Fruit fly (Drosophila melanogaster): Measurements from ENCODE around the gene CG16986.

Gene CG16986

DNA sequence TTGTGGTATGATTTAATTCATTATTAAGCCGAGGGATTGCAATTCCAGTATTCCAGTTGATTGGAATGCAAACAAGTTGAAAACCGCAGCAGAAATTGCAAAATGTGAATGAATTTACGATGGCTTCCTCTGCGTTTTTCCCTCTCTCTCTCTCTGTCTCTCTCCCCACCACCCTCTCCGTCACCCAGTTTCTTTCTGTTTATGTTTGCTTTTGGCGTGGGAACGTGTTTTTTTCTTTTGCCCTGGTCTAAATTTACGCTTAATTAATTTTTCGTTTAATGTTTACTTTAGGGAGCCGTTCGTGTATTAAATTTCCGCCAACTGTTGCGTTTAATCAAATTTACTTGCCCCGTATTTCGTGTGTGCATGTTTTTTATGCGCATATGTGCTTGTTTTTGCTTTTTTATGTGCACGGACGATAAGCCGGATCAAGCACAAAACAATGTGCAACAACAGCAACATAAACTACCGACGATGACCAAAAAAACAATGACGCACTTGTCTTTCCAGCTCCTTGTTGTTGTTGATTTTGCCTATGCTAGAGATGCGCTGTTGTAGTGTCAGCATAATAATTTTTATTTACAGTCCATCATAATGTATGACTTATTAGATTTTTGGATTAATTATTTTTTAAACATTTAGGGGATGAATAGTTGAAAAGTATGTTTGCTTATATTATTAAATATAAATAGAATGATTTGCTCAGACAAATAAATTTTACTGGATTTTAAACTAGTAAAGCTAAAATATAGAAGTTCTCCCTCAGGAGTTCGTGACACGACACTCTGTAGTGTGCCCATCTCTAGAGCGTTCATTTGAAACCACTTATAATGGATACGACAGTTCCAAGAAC lies 10.0 kb upstream of the CG16986 start (continued):
- TF ChIP-seq sob (GFP tag; IDR thresholded peaks at IDR 0.05): peak; percentile 64
- TF ChIP-seq CG11398 (GFP tag; optimal IDR thresholded peaks at IDR 0.05): no peak
- peak; percentile 84 for TF ChIP-seq CG15696 (tag; optimal IDR thresholded peaks at IDR 0.05)
- 0 out of 2 replicates have a peak, but pooled peaks have one; percentile 44 for TF ChIP-seq CG1024 (GFP tag; IDR thresholded peaks at IDR 0.05)
- TF ChIP-seq CG32767 (GFP tag; IDR thresholded peaks at IDR 0.05): peak; percentile 68; the same call in 1 of the 2 replicates
- TF ChIP-seq Rx (GFP tag; IDR thresholded peaks at IDR 0.05): no peak
- TF ChIP-seq caup (GFP tag; optimal IDR thresholded peaks at IDR 0.05; ENCODE audit: severe bottlenecking): peak; percentile 63
- TF ChIP-seq dpn (GFP tag; optimal IDR thresholded peaks at IDR 0.05): peak in 1 of 2 experiments; percentile 64
- TF ChIP-seq Sox102F (GFP tag; optimal IDR thresholded peaks at IDR 0.05): peak; percentile 80
- peak; percentile 58; the same call in 2 of the 3 replicates for TF ChIP-seq HLH4C (GFP tag; IDR thresholded peaks at IDR 0.05; ENCODE audit: partially characterized antibody)
- peak; percentile 43 for TF ChIP-seq cg (GFP tag; optimal IDR thresholded peaks at IDR 0.05)
- TF ChIP-seq amos (GFP tag; IDR thresholded peaks at IDR 0.05; ENCODE audit: partially characterized antibody): peak; percentile 66
- no peak for TF ChIP-seq yki (optimal IDR thresholded peaks at IDR 0.05)
- TF ChIP-seq slou (GFP tag; optimal IDR thresholded peaks at IDR 0.05): peak; percentile 53
- TF ChIP-seq peb (GFP tag; IDR thresholded peaks at IDR 0.05): no peak
- no peak for TF ChIP-seq CG8089 (GFP tag; optimal IDR thresholded peaks at IDR 0.05)
- no peak for TF ChIP-seq YL-1 (GFP tag; optimal IDR thresholded peaks at IDR 0.05)
- peak; percentile 61; the same call in 1 of the 3 replicates for TF ChIP-seq so (GFP tag; IDR thresholded peaks at IDR 0.05)
- peak; percentile 38 for TF ChIP-seq D19B (GFP tag; optimal IDR thresholded peaks at IDR 0.05)
- peak; percentile 38 for TF ChIP-seq CG6683 (GFP tag; optimal IDR thresholded peaks at IDR 0.05)
- no peak for TF ChIP-seq sc (optimal IDR thresholded peaks at IDR 0.05)
- TF ChIP-seq sc (GFP tag; optimal IDR thresholded peaks at IDR 0.05): peak; percentile 49
- peak; percentile 32; the same call in 1 of the 2 replicates for TF ChIP-seq CG6689 (GFP tag; IDR thresholded peaks at IDR 0.05)
- peak; percentile 21 for TF ChIP-seq CG3995 (GFP tag; optimal IDR thresholded peaks at IDR 0.05)
- TF ChIP-seq br (optimal IDR thresholded peaks at IDR 0.05): no peak
- TF ChIP-seq Sry-β (GFP tag; optimal IDR thresholded peaks at IDR 0.05): peak; percentile 63
- no peak for TF ChIP-seq hkb (optimal IDR thresholded peaks at IDR 0.05)
- peak; percentile 73 for TF ChIP-seq hkb (GFP tag; IDR thresholded peaks at IDR 0.05)
- TF ChIP-seq Nf-YB (GFP tag; optimal IDR thresholded peaks at IDR 0.05): peak; percentile 62
- TF ChIP-seq CG1529 (GFP tag; optimal IDR thresholded peaks at IDR 0.05): peak; percentile 36
- TF ChIP-seq seq (GFP tag; IDR thresholded peaks at IDR 0.05): peak; percentile 55
- no peak for TF ChIP-seq CG4730 (GFP tag; IDR thresholded peaks at IDR 0.05)
- TF ChIP-seq ssp (GFP tag; IDR thresholded peaks at IDR 0.05): peak; percentile 44; the same call in 1 of the 2 replicates
- TF ChIP-seq crp (GFP tag; optimal IDR thresholded peaks at IDR 0.05): no peak
- peak; percentile 71 for TF ChIP-seq az2 (GFP tag; optimal IDR thresholded peaks at IDR 0.05)
- peak; percentile 85 for TF ChIP-seq CG12659 (GFP tag; optimal IDR thresholded peaks at IDR 0.05)
- TF ChIP-seq CG14050 (GFP tag; IDR thresholded peaks at IDR 0.05): peak; percentile 55
- TF ChIP-seq grn (GFP tag; optimal IDR thresholded peaks at IDR 0.05): no peak
- peak in 1 of 3 experiments; percentile 99 for TF ChIP-seq Stat92E (GFP tag; optimal IDR thresholded peaks at IDR 0.05)
- TF ChIP-seq chif (GFP tag; optimal IDR thresholded peaks at IDR 0.05): peak in 1 of 2 experiments; percentile 44
- peak; percentile 64 for TF ChIP-seq ind (GFP tag; optimal IDR thresholded peaks at IDR 0.05)
- peak; percentile 59 for TF ChIP-seq CG18476 (GFP tag; optimal IDR thresholded peaks at IDR 0.05)
- peak; percentile 79 for TF ChIP-seq Oli (tag; optimal IDR thresholded peaks at IDR 0.05)
- no peak for TF ChIP-seq jigr1 (GFP tag; IDR thresholded peaks at IDR 0.05)
- peak; percentile 62 for TF ChIP-seq B-H1 (GFP tag; IDR thresholded peaks at IDR 0.05)
- peak; percentile 39 for TF ChIP-seq CG7271 (tag; optimal IDR thresholded peaks at IDR 0.05)
- no peak for TF ChIP-seq fru (optimal IDR thresholded peaks at IDR 0.05)
- peak; percentile 31; the same call in 1 of the 2 replicates for TF ChIP-seq CG11085 (GFP tag; IDR thresholded peaks at IDR 0.05)
- TF ChIP-seq CG15269 (tag; optimal IDR thresholded peaks at IDR 0.05): peak; percentile 82
- TF ChIP-seq Hsf (GFP tag; optimal IDR thresholded peaks at IDR 0.05): peak; percentile 46

All from whole organism, embryonic.